Fruit fly (Drosophila melanogaster): ENCODE data around the gene Cyp28d2.

DNA sequence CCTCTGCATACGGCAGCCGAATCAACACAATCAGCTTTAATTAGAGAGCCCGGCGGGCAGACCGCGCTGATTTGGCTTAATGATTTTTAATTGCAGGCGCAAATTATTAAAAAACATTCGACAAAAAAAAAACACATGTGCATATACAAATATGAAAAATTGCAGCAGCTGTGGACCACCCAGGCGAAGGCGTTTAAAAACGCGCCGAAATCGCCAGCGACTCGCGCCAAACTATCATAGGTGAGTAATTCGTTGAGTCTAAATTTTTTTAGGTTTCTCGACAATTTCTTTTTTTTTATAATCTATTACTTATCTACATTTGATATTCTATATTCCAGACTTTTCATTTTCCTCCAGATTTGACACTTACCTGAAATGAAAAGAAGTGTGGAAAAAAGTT is 22.2 kb downstream of the Cyp28d2 start:
- TF ChIP-seq insv (optimal IDR thresholded peaks at IDR 0.05) (no peak), ttk (optimal IDR thresholded peaks at IDR 0.05) (no peak), Sin3A (optimal IDR thresholded peaks at IDR 0.05) (no peak)
